Worm (Caenorhabditis elegans) whole organism, midembryonic: ENCODE data around the gene sek-3.

Experiments used
- T22C8.4 ChIP-seq: fragments of 200-800 bp; sonication (Bioruptor generic); IDR thresholded peaks from 2 replicates; pipeline ENCODE4 v1.3.6; 2022; ENCODE audit warnings: missing genetic modification characterization, missing compliant biosample characterization
- cog-1 ChIP-seq: sonication (generic microtip); optimal IDR thresholded peaks from 2 replicates; lab custom pipeline; 2016; ENCODE audit warnings: missing genetic modification characterization, missing compliant biosample characterization
- flt-1 ChIP-seq: fragments of 200-800 bp; sonication (Bioruptor generic); IDR thresholded peaks from 2 replicates; pipeline ENCODE4 v1.3.6; 2022; ENCODE audit warnings: missing genetic modification characterization, missing compliant biosample characterization
- med-1 ChIP-seq: sonication (generic microtip); optimal IDR thresholded peaks from 2 replicates; lab custom pipeline; 2017; ENCODE audit warnings: missing genetic modification characterization, mild to moderate bottlenecking, missing compliant biosample characterization, antibody characterized with exemption, missing genetic modification reagents; ENCODE audit not compliant: insufficient read depth
- tab-1 ChIP-seq: fragments of 200-800 bp; sonication (Bioruptor generic); IDR thresholded peaks from 2 replicates; pipeline ENCODE4 v1.3.6; 2022; ENCODE audit warnings: missing genetic modification characterization, missing compliant biosample characterization
- ztf-23 ChIP-seq: fragments of 200-800 bp; sonication (Bioruptor generic); IDR thresholded peaks from 2 replicates; pipeline ENCODE4 v1.3.6; 2022; ENCODE audit warnings: missing genetic modification reagents, missing genetic modification characterization, missing compliant biosample characterization
- ztf-29 ChIP-seq: fragments of 200-800 bp; sonication (Bioruptor generic); IDR thresholded peaks from 2 replicates; pipeline ENCODE4 v1.3.6; 2022; ENCODE audit warnings: missing genetic modification reagents, missing genetic modification characterization, missing compliant biosample characterization

DNA sequence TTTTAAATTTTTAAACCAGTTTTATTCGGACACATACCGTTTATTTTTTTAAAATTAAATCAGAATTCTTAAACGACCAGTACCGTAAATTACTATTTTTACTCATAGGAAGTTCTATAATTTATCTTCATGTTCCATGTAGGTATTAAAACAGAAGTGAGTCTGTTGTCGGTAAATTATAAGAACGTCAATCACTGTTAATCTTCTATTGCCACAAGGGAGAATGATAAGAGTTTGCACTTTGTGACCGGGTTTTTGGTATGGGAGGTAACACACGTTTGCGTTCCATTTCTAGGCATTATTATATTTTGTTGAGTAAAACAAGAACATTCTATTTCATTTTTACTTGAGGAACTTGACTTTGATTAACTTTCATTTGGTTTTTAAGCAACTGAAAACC is 8.7 kb upstream of the sek-3 start, which contains the start of gene hsd-3:
- TF ChIP-seq ztf-23 (GFP tag; lab: Robert Waterston, UW) (no peak), ztf-29 (no peak), tab-1 (no peak), flt-1 (GFP tag; lab: Robert Waterston, UW) (no peak), med-1 (GFP tag; lab: Kevin White, UChicago) (no peak), T22C8.4 (no peak), cog-1 (tag; lab: Kevin White, UChicago) (no peak)
